Worm (Caenorhabditis elegans): ENCODE measurements around the gene irld-22.

Gene irld-22

DNA sequence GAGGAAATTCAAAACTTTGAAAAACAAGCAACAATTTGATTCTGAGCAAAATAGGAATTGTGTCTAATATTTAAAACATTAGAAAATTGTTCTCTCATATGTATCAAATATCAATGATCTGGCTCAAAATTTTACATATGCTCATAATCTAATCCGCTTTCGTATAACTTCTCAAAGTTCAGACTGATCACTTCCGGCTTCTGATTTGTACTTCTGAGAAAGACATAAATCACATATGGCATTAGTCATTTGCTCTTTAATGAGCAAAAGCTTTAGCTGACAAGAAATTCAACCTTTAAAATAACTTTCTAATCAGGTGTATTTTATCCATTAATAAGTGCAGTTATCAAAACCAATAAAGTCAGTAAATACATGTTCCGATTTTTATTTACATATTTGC lies 44.1 kb downstream of the irld-22 start:
- TF ChIP-seq atf-7 (tag; optimal IDR thresholded peaks at IDR 0.05) (no peak), die-1 (tag; optimal IDR thresholded peaks at IDR 0.05) (no peak), hlh-26 (GFP tag; conservative IDR thresholded peaks at IDR 0.05) (no peak), mel-28 (tag; optimal IDR thresholded peaks at IDR 0.05; ENCODE audit: borderline replicate concordance) (no peak), lin-54 (GFP tag; optimal IDR thresholded peaks at IDR 0.05) (no peak), ets-4 (GFP tag; optimal IDR thresholded peaks at IDR 0.05) (no peak), madf-6 (GFP tag; IDR thresholded peaks at IDR 0.05) (no peak)

DNA sequence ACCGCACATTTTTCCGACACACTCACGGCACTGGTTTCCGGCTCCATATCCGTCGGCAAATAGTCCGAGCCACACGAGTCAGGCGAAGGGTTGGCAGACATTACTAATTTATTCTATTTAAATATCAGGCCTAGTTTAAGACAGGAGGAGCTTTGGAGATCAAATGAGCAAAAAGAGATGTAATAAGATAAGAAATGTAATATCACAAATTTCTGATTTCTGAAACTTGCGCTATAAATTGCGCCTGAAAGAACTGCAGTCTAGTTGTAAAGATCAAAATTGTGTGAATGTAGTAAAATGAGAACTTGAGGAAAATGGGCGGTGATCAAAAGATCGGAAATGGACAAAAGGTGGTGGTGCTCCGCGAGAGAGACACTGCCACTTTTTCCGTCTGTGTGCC lies 45.2 kb downstream of the irld-22 start, which contains the start of gene nhr-186:
Gene nhr-186 (minus strand): TSS at position 101 of the 400 bp plus-strand sequence.
- TF ChIP-seq chd-7 (tag; optimal IDR thresholded peaks at IDR 0.05), result no peak
- TF ChIP-seq F57C9.4 (tag; optimal IDR thresholded peaks at IDR 0.05), result no peak
- no peak for TF ChIP-seq unc-62 (GFP tag; optimal IDR thresholded peaks at IDR 0.05)
- no peak for TF ChIP-seq attf-6 (GFP tag; IDR thresholded peaks at IDR 0.05)
- no peak for TF ChIP-seq T07F8.4 (tag; optimal IDR thresholded peaks at IDR 0.05)
- no peak for TF ChIP-seq tlf-1 (GFP tag; optimal IDR thresholded peaks at IDR 0.05)
- no peak for TF ChIP-seq die-1 (tag; optimal IDR thresholded peaks at IDR 0.05)
- no peak for TF ChIP-seq zfh-2 (GFP tag; conservative IDR thresholded peaks at IDR 0.05)
- TF ChIP-seq madf-3 (GFP tag; IDR thresholded peaks at IDR 0.05), result no peak
- no peak for TF ChIP-seq nhr-179 (tag; optimal IDR thresholded peaks at IDR 0.05)
- TF ChIP-seq B0019.2 (GFP tag; conservative IDR thresholded peaks at IDR 0.05), result no peak
- TF ChIP-seq lsl-1 (GFP tag; optimal IDR thresholded peaks at IDR 0.05), result no peak
- no peak for TF ChIP-seq B0261.1 (tag; optimal IDR thresholded peaks at IDR 0.05)
- TF ChIP-seq mes-4 (tag; optimal IDR thresholded peaks at IDR 0.05), result no peak
- no peak for TF ChIP-seq lsy-27 (tag; optimal IDR thresholded peaks at IDR 0.05; ENCODE audit: borderline replicate concordance, insufficient read depth)
- no peak for TF ChIP-seq somi-1 (GFP tag; optimal IDR thresholded peaks at IDR 0.05)
- no peak for TF ChIP-seq ceh-100 (GFP tag; IDR thresholded peaks at IDR 0.05)
- no peak for TF ChIP-seq snpc-1.1 (tag; optimal IDR thresholded peaks at IDR 0.05; ENCODE audit: insufficient read depth)
- no peak for TF ChIP-seq lin-54 (GFP tag; optimal IDR thresholded peaks at IDR 0.05)
- no peak for TF ChIP-seq hrde-1 (tag; optimal IDR thresholded peaks at IDR 0.05; ENCODE audit: borderline replicate concordance)

DNA sequence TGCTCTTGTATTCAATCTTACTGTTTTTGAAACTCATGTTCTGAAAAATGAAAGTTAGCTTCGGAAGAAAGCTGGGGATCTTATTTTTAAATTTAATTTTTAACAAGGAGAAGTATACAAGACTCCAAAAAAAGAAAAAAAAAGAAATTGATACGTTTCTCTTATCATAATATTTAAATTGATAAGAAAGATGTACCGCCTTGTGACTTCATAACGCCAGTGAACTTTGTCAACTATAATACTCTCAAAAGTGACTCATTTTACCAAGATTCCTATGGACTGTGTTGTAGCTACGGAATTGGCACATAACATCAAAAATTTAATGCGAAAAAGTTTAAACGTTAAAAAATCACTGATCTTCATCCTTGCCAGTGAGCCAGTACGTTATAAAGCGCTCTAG lies 48.2 kb downstream of the irld-22 start:
- TF ChIP-seq D2030.7 (GFP tag; IDR thresholded peaks at IDR 0.05), result no peak
- peak; percentile 64 for TF ChIP-seq nhr-80 (tag; optimal IDR thresholded peaks at IDR 0.05)
- no peak for TF ChIP-seq B0336.3 (GFP tag; IDR thresholded peaks at IDR 0.05)

Data from whole organism, young adult.